Fruit fly (Drosophila melanogaster) whole organism, prepupa: ENCODE measurements around the gene CG6013.

Experiments
- Blimp-1 ChIP-seq: fragments of 200-800 bp; sonication (Bioruptor generic); optimal IDR thresholded peaks from 3 replicates; lab custom pipeline; 2017; ENCODE audit warnings: missing biosample characterization, missing genetic modification characterization, mild to moderate bottlenecking, moderate library complexity, missing genetic modification reagents
- CG10669 ChIP-seq: fragments of 200-800 bp; sonication (Bioruptor generic); optimal IDR thresholded peaks from 3 replicates; lab custom pipeline; 2018; ENCODE audit warnings: missing biosample characterization, mild to moderate bottlenecking, missing genetic modification characterization, moderate library complexity
- CG11294 ChIP-seq: fragments of 200-800 bp; sonication (Bioruptor generic); IDR thresholded peaks from 2 replicates; pipeline ENCODE4 v1.3.6; 2022; ENCODE audit warnings: missing biosample characterization, missing genetic modification characterization
- CG11902 ChIP-seq: fragments of 200-800 bp; sonication (Bioruptor generic); optimal IDR thresholded peaks from 3 replicates; lab custom pipeline; 2016; ENCODE audit warnings: missing biosample characterization, missing genetic modification characterization
- CG1621 ChIP-seq: fragments of 200-800 bp; sonication (Bioruptor generic); optimal IDR thresholded peaks from 3 replicates; lab custom pipeline; 2018; ENCODE audit warnings: missing biosample characterization, mild to moderate bottlenecking, missing genetic modification characterization
- CG31627 ChIP-seq: fragments of 200-800 bp; sonication (Bioruptor generic); optimal IDR thresholded peaks from 3 replicates; lab custom pipeline; 2016; ENCODE audit warnings: missing biosample characterization, missing genetic modification characterization
- CG4318 ChIP-seq: fragments of 200-800 bp; sonication (Bioruptor generic); optimal IDR thresholded peaks from 3 replicates; lab custom pipeline; 2017; ENCODE audit warnings: missing biosample characterization, mild to moderate bottlenecking, missing genetic modification characterization
- CG6792 ChIP-seq: fragments of 200-800 bp; sonication (Bioruptor generic); optimal IDR thresholded peaks from 3 replicates; lab custom pipeline; 2016; ENCODE audit warnings: missing biosample characterization, missing genetic modification characterization
- CG6808 ChIP-seq: fragments of 200-800 bp; sonication (Bioruptor generic); optimal IDR thresholded peaks from 3 replicates; lab custom pipeline; 2017; ENCODE audit warnings: missing biosample characterization, missing genetic modification characterization, mild to moderate bottlenecking, moderate library complexity, missing genetic modification reagents
- CG7368 ChIP-seq: fragments of 200-800 bp; sonication (Bioruptor generic); optimal IDR thresholded peaks from 3 replicates; lab custom pipeline; 2016; ENCODE audit warnings: missing biosample characterization, missing genetic modification characterization
- CG8119 ChIP-seq: fragments of 200-800 bp; sonication (Bioruptor generic); IDR thresholded peaks from 3 replicates; pipeline ENCODE4 v1.3.6; 2022; ENCODE audit warnings: missing biosample characterization, missing genetic modification characterization
- CG8319 ChIP-seq: fragments of 200-800 bp; sonication (Bioruptor generic); optimal IDR thresholded peaks from 3 replicates; lab custom pipeline; 2016; ENCODE audit warnings: missing biosample characterization, missing genetic modification characterization
- CG9139 ChIP-seq: fragments of 200-800 bp; sonication (Bioruptor generic); optimal IDR thresholded peaks from 3 replicates; lab custom pipeline; 2017; ENCODE audit warnings: missing biosample characterization, mild to moderate bottlenecking, missing genetic modification characterization
- Eip75B ChIP-seq: fragments of 200-800 bp; sonication (Bioruptor generic); optimal IDR thresholded peaks from 3 replicates; lab custom pipeline; 2016; ENCODE audit warnings: missing biosample characterization, missing genetic modification characterization
- Eip78C ChIP-seq: fragments of 200-800 bp; sonication (Bioruptor generic); peaks from one replicate; lab custom pipeline; 2016; ENCODE audit warnings: missing biosample characterization, missing genetic modification characterization
- Ets21C ChIP-seq: fragments of 200-800 bp; sonication (Bioruptor generic); optimal IDR thresholded peaks from 3 replicates; lab custom pipeline; 2016; ENCODE audit warnings: missing biosample characterization, missing genetic modification characterization
- Ets96B ChIP-seq: fragments of 200-800 bp; optimal IDR thresholded peaks from 2 replicates; lab custom pipeline; 2019; ENCODE audit warnings: missing biosample characterization, mild to moderate bottlenecking, missing genetic modification characterization, moderate library complexity
- Gug ChIP-seq: fragments of 200-800 bp; sonication (Bioruptor generic); IDR thresholded peaks from 2 replicates; pipeline ENCODE4 v1.3.6; 2022; ENCODE audit warnings: missing biosample characterization, missing genetic modification characterization
- Hr38 ChIP-seq: sonication (Bioruptor generic); optimal IDR thresholded peaks from 2 replicates; lab custom pipeline; 2016; ENCODE audit warnings: missing biosample characterization, missing genetic modification characterization
- Hr4 ChIP-seq: fragments of 200-800 bp; sonication (Bioruptor generic); optimal IDR thresholded peaks from 3 replicates; lab custom pipeline; 2016; ENCODE audit warnings: missing biosample characterization, missing genetic modification characterization
- Met ChIP-seq: fragments of 200-800 bp; sonication (Bioruptor generic); optimal IDR thresholded peaks from 3 replicates; lab custom pipeline; 2016; ENCODE audit warnings: missing biosample characterization, missing genetic modification characterization
- OdsH ChIP-seq: fragments of 200-800 bp; sonication (Bioruptor generic); optimal IDR thresholded peaks from 3 replicates; lab custom pipeline; 2016; ENCODE audit warnings: missing biosample characterization, missing genetic modification characterization
- Smox ChIP-seq: fragments of 200-800 bp; sonication (Bioruptor generic); optimal IDR thresholded peaks from 3 replicates; lab custom pipeline; 2016; ENCODE audit warnings: missing biosample characterization, missing genetic modification characterization
- Sox102F ChIP-seq: fragments of 200-800 bp; sonication (Bioruptor generic); optimal IDR thresholded peaks from 2 replicates; lab custom pipeline; 2016; ENCODE audit warnings: missing biosample characterization, mild to moderate bottlenecking, missing genetic modification characterization
- Sox14 ChIP-seq: fragments of 200-800 bp; sonication (Bioruptor generic); optimal IDR thresholded peaks from 3 replicates; lab custom pipeline; 2016; ENCODE audit warnings: missing biosample characterization, missing genetic modification characterization
- Sox15 ChIP-seq: fragments of 200-800 bp; sonication (Bioruptor generic); optimal IDR thresholded peaks from 3 replicates; lab custom pipeline; 2016; ENCODE audit warnings: missing biosample characterization, missing genetic modification characterization
- achi ChIP-seq: fragments of 200-800 bp; sonication (Bioruptor generic); optimal IDR thresholded peaks from 3 replicates; lab custom pipeline; 2016; ENCODE audit warnings: missing biosample characterization, missing genetic modification characterization
- acj6 ChIP-seq: fragments of 200-800 bp; sonication (Bioruptor generic); optimal IDR thresholded peaks from 3 replicates; lab custom pipeline; 2016; ENCODE audit warnings: missing biosample characterization, missing genetic modification characterization
- cyc ChIP-seq: fragments of 200-800 bp; sonication (Bioruptor generic); optimal IDR thresholded peaks from 3 replicates; lab custom pipeline; 2016; ENCODE audit warnings: missing biosample characterization, missing genetic modification characterization
- dac ChIP-seq: fragments of 200-800 bp; sonication (Bioruptor generic); optimal IDR thresholded peaks from 2 replicates; lab custom pipeline; 2017; ENCODE audit warnings: missing biosample characterization, mild to moderate bottlenecking, missing genetic modification characterization
- eg ChIP-seq: fragments of 200-800 bp; sonication (Bioruptor generic); IDR thresholded peaks from 3 replicates; pipeline ENCODE4 v1.3.6; 2022; ENCODE audit warnings: missing biosample characterization, missing genetic modification characterization
- fd59A ChIP-seq: fragments of 200-800 bp; sonication (Bioruptor generic); optimal IDR thresholded peaks from 2 replicates; lab custom pipeline; 2017; ENCODE audit warnings: missing biosample characterization, mild to moderate bottlenecking, missing genetic modification characterization, missing genetic modification reagents
- fkh ChIP-seq: fragments of 200-800 bp; sonication (Bioruptor generic); optimal IDR thresholded peaks from 3 replicates; lab custom pipeline; 2017; ENCODE audit warnings: missing biosample characterization, mild to moderate bottlenecking, missing genetic modification characterization, moderate library complexity
- lz ChIP-seq: fragments of 200-800 bp; sonication (Bioruptor generic); optimal IDR thresholded peaks from 3 replicates; lab custom pipeline; 2016; ENCODE audit warnings: missing biosample characterization, missing genetic modification characterization
- net ChIP-seq: fragments of 200-800 bp; sonication (Bioruptor generic); optimal IDR thresholded peaks from 3 replicates; lab custom pipeline; 2016; ENCODE audit warnings: missing biosample characterization, missing genetic modification characterization
- pdm3 ChIP-seq: fragments of 200-800 bp; sonication (Bioruptor generic); optimal IDR thresholded peaks from 3 replicates; lab custom pipeline; 2016; ENCODE audit warnings: missing biosample characterization, missing genetic modification characterization
- salr ChIP-seq, 2 experiments: fragments of 200-800 bp; sonication (Bioruptor generic); optimal IDR thresholded peaks; 3 replicates each; lab custom pipeline; 2016 to 2018; ENCODE audit warnings: missing biosample characterization in 2 of 2, missing genetic modification characterization in 2 of 2, mild to moderate bottlenecking in 1 of 2
- ss ChIP-seq, 2 experiments: fragments of 200-800 bp; sonication (Bioruptor generic); optimal IDR thresholded peaks; 2 replicates in 1 of 2; 3 replicates in 1 of 2; lab custom pipeline; 2017 to 2018; ENCODE audit warnings: mild to moderate bottlenecking in 2 of 2, missing biosample characterization in 2 of 2, missing genetic modification characterization in 2 of 2, moderate library complexity in 1 of 2
- svp ChIP-seq: fragments of 200-800 bp; sonication (Bioruptor generic); peaks from one replicate; lab custom pipeline; 2016; ENCODE audit warnings: missing biosample characterization, missing genetic modification characterization
- topi ChIP-seq: fragments of 200-800 bp; sonication (Bioruptor generic); optimal IDR thresholded peaks from 3 replicates; lab custom pipeline; 2016; ENCODE audit warnings: missing biosample characterization, missing genetic modification characterization
- vri ChIP-seq: fragments of 200-800 bp; sonication (Bioruptor generic); optimal IDR thresholded peaks from 3 replicates; lab custom pipeline; 2016; ENCODE audit warnings: missing biosample characterization, mild to moderate bottlenecking, missing genetic modification characterization

Gene CG6013

DNA sequence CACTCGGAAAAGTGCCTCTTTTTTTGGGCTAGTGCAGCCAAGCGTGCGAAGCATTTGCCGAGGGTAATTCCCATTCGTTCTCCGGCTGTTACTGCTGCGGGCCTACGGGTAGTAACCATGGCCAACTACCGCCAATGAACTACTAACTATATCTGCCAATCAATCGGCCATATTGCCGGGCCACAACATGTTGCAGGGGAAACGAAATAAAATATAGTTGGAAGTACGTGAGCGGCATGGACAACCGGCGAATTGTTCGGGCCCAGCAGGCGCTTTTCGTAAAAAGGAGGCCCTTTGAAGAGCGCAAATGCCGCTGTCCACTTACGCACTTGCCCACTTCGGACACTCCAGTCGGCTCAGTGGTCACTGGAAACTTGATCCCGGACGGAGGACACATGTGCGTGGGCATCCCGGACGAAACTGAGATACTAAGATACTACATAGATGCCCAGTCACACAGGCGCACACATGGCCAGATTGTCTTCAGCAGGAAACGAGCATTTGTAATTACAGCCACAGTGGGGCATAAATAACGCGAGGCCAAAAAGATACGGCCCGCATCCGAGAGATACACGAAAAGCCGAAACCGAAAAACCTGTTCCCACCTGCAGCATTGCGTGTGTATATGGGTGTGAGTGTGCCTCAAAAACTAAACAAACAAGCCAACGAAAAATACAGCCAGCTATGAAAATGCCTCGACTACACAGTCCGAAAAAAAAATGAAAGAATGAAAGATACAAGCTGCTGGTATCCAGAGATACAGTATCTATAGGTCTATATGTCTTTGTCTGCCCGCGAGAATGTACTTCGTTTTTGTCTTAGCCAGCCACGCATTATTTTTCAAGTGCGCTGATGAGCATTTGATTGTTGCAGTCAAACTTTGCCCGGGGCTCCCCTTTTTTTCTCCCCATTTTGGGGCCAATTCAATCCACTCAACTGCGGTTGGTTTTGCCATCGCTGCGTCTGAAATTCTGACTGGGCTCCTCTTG lies 43.6 kb upstream of the CG6013 start (continued):
- TF ChIP-seq Smox: no peak
- TF ChIP-seq CG1621 (tag; lab: Kevin White, UChicago): peak; percentile 56
- TF ChIP-seq Sox102F (GFP tag; lab: Kevin White, UChicago): no peak
- no peak for TF ChIP-seq Ets96B (tag; lab: Kevin White, UChicago)
- TF ChIP-seq acj6: peak; percentile 17
- peak; percentile 51 for TF ChIP-seq pdm3
- peak; percentile 41 for TF ChIP-seq CG10669 (GFP tag; lab: Kevin White, UChicago)
- no peak for TF ChIP-seq ss (GFP tag; optimal IDR thresholded peaks at IDR 0.05; lab: Kevin White, UChicago)
- no peak for TF ChIP-seq Met (GFP tag; lab: Kevin White, UChicago)
- peak; percentile 7 for TF ChIP-seq Sox15 (GFP tag; lab: Kevin White, UChicago)
- TF ChIP-seq cyc (GFP tag; lab: Kevin White, UChicago): peak; percentile 29
- peak; percentile 25 for TF ChIP-seq CG4318 (GFP tag; lab: Kevin White, UChicago)
- peak; percentile 64 for TF ChIP-seq CG8119 (GFP tag; lab: Robert Waterston, UW)

DNA sequence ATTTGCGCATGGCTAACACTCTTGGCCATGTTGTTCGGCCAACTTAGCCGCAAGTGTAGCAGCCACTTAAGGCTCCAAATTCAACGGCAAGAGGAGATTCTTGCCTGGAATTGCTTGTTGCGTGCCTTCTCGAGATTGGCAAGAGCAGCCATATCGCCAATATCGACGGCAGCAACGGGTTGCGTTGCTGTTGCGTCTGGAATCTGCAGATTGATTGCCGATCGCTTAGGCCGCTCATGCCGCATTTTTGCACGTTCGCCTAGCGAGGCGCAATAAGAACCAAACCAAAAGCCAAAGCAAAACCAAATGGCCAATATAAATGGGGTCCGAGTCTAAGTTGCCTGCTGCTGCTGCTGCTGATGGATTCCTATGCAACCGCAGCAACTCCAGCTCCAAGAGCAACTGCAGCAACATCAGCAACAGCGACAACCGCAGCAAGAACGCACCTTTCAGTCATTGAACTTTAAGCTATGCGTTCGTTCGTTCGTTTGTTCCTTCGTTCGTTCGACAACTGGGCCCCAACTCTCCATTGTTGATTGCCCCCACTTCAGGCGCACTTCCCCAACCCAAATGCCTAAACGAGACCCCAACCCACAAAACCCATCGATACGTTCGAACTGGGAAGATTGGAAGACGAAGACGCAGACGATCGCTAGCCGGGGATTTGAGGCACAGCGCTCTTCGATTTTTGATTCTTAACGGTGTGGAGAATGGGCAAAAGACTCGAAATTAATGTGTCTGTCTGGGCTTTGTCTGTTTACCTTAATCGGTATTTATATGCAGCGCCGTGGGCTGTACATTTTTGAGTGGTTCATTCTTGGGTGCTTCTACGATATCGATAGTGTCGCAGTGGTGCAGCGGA lies 42.1 kb upstream of the CG6013 start:
- TF ChIP-seq ss (GFP tag; optimal IDR thresholded peaks at IDR 0.05; lab: Kevin White, UChicago) (peak in 1 of 2 experiments; percentile 91), lz (GFP tag; lab: Kevin White, UChicago) (no peak)

DNA sequence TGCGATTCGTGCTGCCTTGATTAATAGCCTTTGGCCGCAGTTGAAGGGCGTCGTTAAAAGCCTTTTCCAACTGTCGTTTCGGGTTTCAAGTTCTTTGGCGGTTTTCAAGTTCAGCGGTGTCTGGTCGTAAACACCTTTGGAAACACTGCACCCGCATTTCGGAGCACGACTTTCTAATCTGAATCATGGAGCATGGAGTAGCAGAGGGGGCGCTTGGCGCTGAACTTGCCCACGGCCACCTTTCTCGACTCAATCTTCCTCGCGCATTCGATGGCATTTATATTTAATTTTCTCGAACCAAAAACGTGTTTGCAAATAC lies 41.5 kb upstream of the CG6013 start:
- TF ChIP-seq Gug (GFP tag; lab: Robert Waterston, UW): no peak
- TF ChIP-seq Eip75B (GFP tag; lab: Kevin White, UChicago): no peak
- no peak for TF ChIP-seq Eip78C (GFP tag; lab: Kevin White, UChicago)
- no peak for TF ChIP-seq OdsH (GFP tag; lab: Kevin White, UChicago)
- no peak for TF ChIP-seq ss (GFP tag; optimal IDR thresholded peaks at IDR 0.05; lab: Kevin White, UChicago)
- no peak for TF ChIP-seq Sox14 (GFP tag; lab: Kevin White, UChicago)
- TF ChIP-seq Smox: no peak
- no peak for TF ChIP-seq acj6
- no peak for TF ChIP-seq lz (GFP tag; lab: Kevin White, UChicago)
- TF ChIP-seq CG7368 (GFP tag; lab: Kevin White, UChicago): no peak
- TF ChIP-seq Hr38 (GFP tag; lab: Kevin White, UChicago): no peak
- no peak for TF ChIP-seq salr (GFP tag; optimal IDR thresholded peaks at IDR 0.05; lab: Kevin White, UChicago)
- TF ChIP-seq Blimp-1 (GFP tag; lab: Kevin White, UChicago): no peak
- no peak for TF ChIP-seq cyc (GFP tag; lab: Kevin White, UChicago)
- TF ChIP-seq CG11294 (GFP tag; lab: Robert Waterston, UW): no peak

DNA sequence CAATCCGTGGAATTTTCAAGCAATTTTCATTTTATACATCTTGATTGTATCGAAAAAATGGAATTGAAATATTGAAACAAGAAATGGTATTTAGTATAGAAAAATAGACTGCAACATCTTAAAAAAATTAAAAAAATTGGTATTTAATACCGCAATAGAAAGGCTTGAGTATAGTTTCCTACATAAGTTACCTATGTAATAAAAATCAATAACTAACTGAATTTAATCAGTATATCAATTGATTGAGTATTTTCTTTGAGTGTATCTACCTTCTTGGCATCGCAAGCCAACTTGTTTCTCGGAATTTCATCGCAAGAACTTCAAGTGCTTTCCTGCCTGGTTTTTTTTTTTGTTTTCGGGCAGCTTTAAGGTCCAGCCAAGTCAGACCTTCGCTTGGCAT lies 40.8 kb upstream of the CG6013 start:
- peak; percentile 70 for TF ChIP-seq Sox14 (GFP tag; lab: Kevin White, UChicago)
- TF ChIP-seq CG31627 (GFP tag; lab: Kevin White, UChicago): peak; percentile 72
- peak; percentile 84 for TF ChIP-seq Met (GFP tag; lab: Kevin White, UChicago)
- TF ChIP-seq fd59A (GFP tag; lab: Kevin White, UChicago): peak; percentile 66
- TF ChIP-seq pdm3: peak; percentile 55
- TF ChIP-seq CG10669 (GFP tag; lab: Kevin White, UChicago): peak; percentile 65
- TF ChIP-seq svp (GFP tag; lab: Kevin White, UChicago): peak; percentile 93
- no peak for TF ChIP-seq CG9139 (GFP tag; lab: Kevin White, UChicago)
- peak; percentile 24 for TF ChIP-seq vri (GFP tag; lab: Kevin White, UChicago)
- TF ChIP-seq achi (GFP tag; lab: Kevin White, UChicago): peak; percentile 69
- peak; percentile 59 for TF ChIP-seq Ets21C (GFP tag; lab: Kevin White, UChicago)
- TF ChIP-seq CG6792 (GFP tag; lab: Kevin White, UChicago): peak; percentile 68
- peak; percentile 80 for TF ChIP-seq lz (GFP tag; lab: Kevin White, UChicago)
- peak; percentile 75 for TF ChIP-seq CG6808 (GFP tag; lab: Kevin White, UChicago)
- TF ChIP-seq net: peak; percentile 38
- peak; percentile 38 for TF ChIP-seq CG11902 (GFP tag; lab: Kevin White, UChicago)
- peak; percentile 2 for TF ChIP-seq Hr4 (GFP tag; lab: Kevin White, UChicago)
- peak; percentile 49 for TF ChIP-seq CG8319 (GFP tag; lab: Kevin White, UChicago)
- TF ChIP-seq dac (GFP tag; lab: Kevin White, UChicago): no peak
- TF ChIP-seq Sox15 (GFP tag; lab: Kevin White, UChicago): peak; percentile 33
- peak; percentile 85 for TF ChIP-seq topi
- no peak for TF ChIP-seq eg (GFP tag; lab: Robert Waterston, UW)
- TF ChIP-seq fkh (GFP tag; lab: Kevin White, UChicago): no peak
- no peak for TF ChIP-seq Hr38 (GFP tag; lab: Kevin White, UChicago)
